Worm (Caenorhabditis elegans) whole organism, L4/young adult: ENCODE data around the gene ora-1.

ENCODE experiments used
- dao-5 ChIP-seq: sonication (generic microtip); optimal IDR thresholded peaks from 2 replicates; lab custom pipeline; 2016; ENCODE audit warnings: missing genotype, missing genetic modification characterization, moderate library complexity, missing compliant biosample characterization
- him-1 ChIP-seq: sonication (generic microtip); optimal IDR thresholded peaks from 2 replicates; lab custom pipeline; 2016; ENCODE audit warnings: missing genotype, missing genetic modification reagents, missing genetic modification characterization, missing compliant biosample characterization

DNA sequence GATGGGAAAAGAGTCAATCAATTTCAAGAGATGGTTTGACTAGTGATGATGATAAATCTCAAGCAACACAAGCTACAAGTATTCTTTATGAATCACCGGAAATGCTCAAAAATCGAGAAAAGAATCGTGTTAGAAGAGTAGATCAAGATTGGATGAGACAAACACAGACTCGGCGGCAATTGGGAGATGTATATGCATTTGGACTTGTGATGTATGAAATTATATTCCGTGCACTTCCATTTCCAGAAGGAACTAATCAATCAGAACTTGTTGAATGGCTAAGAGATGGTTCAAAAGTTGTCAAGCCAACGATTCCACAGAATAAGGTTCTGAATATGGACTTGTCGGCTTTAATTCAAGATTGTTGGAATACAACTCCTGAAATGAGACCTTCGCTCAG lies 45.8 kb upstream of the ora-1 start:
- TF ChIP-seq him-1, result no peak
- TF ChIP-seq dao-5 (tag; lab: Kevin White, UChicago), result no peak
